Fruit fly (Drosophila melanogaster): Measurements from ENCODE around the gene CG13999.

CG13999 gene

DNA sequence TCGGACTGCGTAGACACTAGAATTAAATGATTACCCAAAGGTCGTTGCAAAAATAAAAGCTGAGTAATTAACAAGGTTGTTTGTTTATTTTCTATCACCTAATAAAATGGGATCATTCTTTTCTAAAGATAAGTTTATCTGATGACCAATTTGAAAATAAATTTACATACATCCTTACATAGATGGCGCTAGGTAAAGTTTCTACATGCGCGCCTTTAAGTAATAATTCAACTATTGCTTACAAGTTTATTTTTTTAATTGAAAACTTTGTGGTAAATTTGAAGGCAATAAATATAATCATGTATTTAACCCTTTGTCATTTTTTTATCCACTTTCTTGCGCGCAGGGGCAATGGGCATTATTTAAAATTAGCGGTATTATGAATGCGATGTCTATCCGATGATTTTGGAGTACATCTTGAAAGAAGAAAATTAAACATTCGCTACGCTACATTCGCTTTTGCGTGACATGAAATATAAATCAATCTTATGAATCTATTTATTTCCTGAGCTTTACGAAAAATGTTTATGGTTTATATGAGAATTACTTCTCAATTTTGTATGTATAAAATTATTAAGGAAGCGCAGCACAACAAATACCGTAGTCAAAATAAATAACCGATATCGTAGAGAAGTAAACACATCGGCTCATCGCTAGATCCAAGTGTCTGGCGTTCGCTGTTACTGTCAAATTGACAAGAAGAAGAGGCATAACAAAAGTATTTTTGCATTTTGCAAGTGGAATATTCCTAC lies 7.3 kb downstream of the CG13999 start, which contains the start of gene CG9044 (continued):
- TF ChIP-seq mam (GFP tag; optimal IDR thresholded peaks at IDR 0.05), result peak; percentile 76
- TF ChIP-seq CG2712 (tag; optimal IDR thresholded peaks at IDR 0.05), result peak; percentile 67
- TF ChIP-seq CG10321 (GFP tag; IDR thresholded peaks at IDR 0.05), result no peak
- no peak for TF ChIP-seq peb (GFP tag; IDR thresholded peaks at IDR 0.05)
- peak; percentile 50 for TF ChIP-seq CG18476 (GFP tag; optimal IDR thresholded peaks at IDR 0.05)
- TF ChIP-seq CG17328 (GFP tag; IDR thresholded peaks at IDR 0.05), result no peak
- no peak for TF ChIP-seq kah (GFP tag; optimal IDR thresholded peaks at IDR 0.05)
- TF ChIP-seq Dref (GFP tag; IDR thresholded peaks at IDR 0.05), result no peak; the same call in none of the 2 replicates
- peak; percentile 91 for TF ChIP-seq Doc3 (GFP tag; IDR thresholded peaks at IDR 0.05; ENCODE audit: partially characterized antibody)
- TF ChIP-seq sc (optimal IDR thresholded peaks at IDR 0.05), result no peak
- TF ChIP-seq sc (GFP tag; optimal IDR thresholded peaks at IDR 0.05), result peak; percentile 1
- TF ChIP-seq E2f2 (GFP tag; IDR thresholded peaks at IDR 0.05), result peak; percentile 76
- TF ChIP-seq CG13894 (tag; optimal IDR thresholded peaks at IDR 0.05), result no peak
- TF ChIP-seq CG10147 (GFP tag; optimal IDR thresholded peaks at IDR 0.05), result no peak
- TF ChIP-seq jigr1 (GFP tag; IDR thresholded peaks at IDR 0.05), result 0 out of 3 replicates have a peak, but pooled peaks have one; percentile 23
- peak; percentile 57 for TF ChIP-seq CG7786 (GFP tag; optimal IDR thresholded peaks at IDR 0.05)
- peak; percentile 37 for TF ChIP-seq CG13624 (GFP tag; optimal IDR thresholded peaks at IDR 0.05)
- TF ChIP-seq sna (GFP tag; IDR thresholded peaks at IDR 0.05; ENCODE audit: partially characterized antibody), result peak; percentile 93
- TF ChIP-seq cato (GFP tag; optimal IDR thresholded peaks at IDR 0.05; ENCODE audit: borderline replicate concordance), result peak; percentile 31
- peak; percentile 74; the same call in 1 of the 2 replicates for TF ChIP-seq sob (GFP tag; IDR thresholded peaks at IDR 0.05)
- peak; percentile 7 for TF ChIP-seq Six4 (GFP tag; optimal IDR thresholded peaks at IDR 0.05)
- TF ChIP-seq CG14710 (tag; optimal IDR thresholded peaks at IDR 0.05), result peak; percentile 81
- TF ChIP-seq BEAF-32 (GFP tag; optimal IDR thresholded peaks at IDR 0.05), result peak; percentile 97
- no peak for TF ChIP-seq lov (optimal IDR thresholded peaks at IDR 0.05)
- no peak for TF ChIP-seq lov (GFP tag; IDR thresholded peaks at IDR 0.05)
- peak; percentile 81; the same call in 2 of the 4 replicates for TF ChIP-seq chinmo (GFP tag; IDR thresholded peaks at IDR 0.05; ENCODE audit: partially characterized antibody)
- peak; percentile 83 for TF ChIP-seq CG2120 (GFP tag; optimal IDR thresholded peaks at IDR 0.05)
- TF ChIP-seq TFAM (GFP tag; optimal IDR thresholded peaks at IDR 0.05), result no peak
- TF ChIP-seq unc-4 (GFP tag; IDR thresholded peaks at IDR 0.05; ENCODE audit: partially characterized antibody), result peak; percentile 85
- TF ChIP-seq Fer2 (tag; optimal IDR thresholded peaks at IDR 0.05), result no peak
- TF ChIP-seq CG7928 (GFP tag; optimal IDR thresholded peaks at IDR 0.05), result no peak
- TF ChIP-seq tin (GFP tag; optimal IDR thresholded peaks at IDR 0.05), result peak; percentile 36
- TF ChIP-seq Hr51 (GFP tag; optimal IDR thresholded peaks at IDR 0.05), result peak in 1 of 2 experiments; percentile 66
- no peak for TF ChIP-seq dati (GFP tag; IDR thresholded peaks at IDR 0.05)
- peak; percentile 42; the same call in 1 of the 3 replicates for TF ChIP-seq zfh1 (GFP tag; IDR thresholded peaks at IDR 0.05)
- no peak for TF ChIP-seq CG15514 (GFP tag; optimal IDR thresholded peaks at IDR 0.05)
- TF ChIP-seq Myb (GFP tag; optimal IDR thresholded peaks at IDR 0.05), result peak; percentile 59
- no peak for TF ChIP-seq Fer1 (GFP tag; optimal IDR thresholded peaks at IDR 0.05)
- TF ChIP-seq ara (GFP tag; IDR thresholded peaks at IDR 0.05), result no peak
- TF ChIP-seq C15 (GFP tag; IDR thresholded peaks at IDR 0.05), result no peak
- peak; percentile 89 for TF ChIP-seq CG14860 (GFP tag; IDR thresholded peaks at IDR 0.05; ENCODE audit: partially characterized antibody)
- no peak for TF ChIP-seq ttk (GFP tag; IDR thresholded peaks at IDR 0.05)
- peak; percentile 37; the same call in 1 of the 2 replicates for TF ChIP-seq CG32772 (GFP tag; IDR thresholded peaks at IDR 0.05)
- TF ChIP-seq CG12769 (tag; optimal IDR thresholded peaks at IDR 0.05), result no peak
- TF ChIP-seq HHEX (GFP tag; optimal IDR thresholded peaks at IDR 0.05), result no peak
- TF ChIP-seq CG14965 (GFP tag; optimal IDR thresholded peaks at IDR 0.05; ENCODE audit: borderline replicate concordance), result no peak
- peak; percentile 67 for TF ChIP-seq bab2 (GFP tag; optimal IDR thresholded peaks at IDR 0.05)
- no peak for TF ChIP-seq hth (optimal IDR thresholded peaks at IDR 0.05)
- peak; percentile 12 for TF ChIP-seq CG3163 (GFP tag; optimal IDR thresholded peaks at IDR 0.05)
